ENCODE assay signal across 1 fruit fly cellular context in the genomic region with DNA sequence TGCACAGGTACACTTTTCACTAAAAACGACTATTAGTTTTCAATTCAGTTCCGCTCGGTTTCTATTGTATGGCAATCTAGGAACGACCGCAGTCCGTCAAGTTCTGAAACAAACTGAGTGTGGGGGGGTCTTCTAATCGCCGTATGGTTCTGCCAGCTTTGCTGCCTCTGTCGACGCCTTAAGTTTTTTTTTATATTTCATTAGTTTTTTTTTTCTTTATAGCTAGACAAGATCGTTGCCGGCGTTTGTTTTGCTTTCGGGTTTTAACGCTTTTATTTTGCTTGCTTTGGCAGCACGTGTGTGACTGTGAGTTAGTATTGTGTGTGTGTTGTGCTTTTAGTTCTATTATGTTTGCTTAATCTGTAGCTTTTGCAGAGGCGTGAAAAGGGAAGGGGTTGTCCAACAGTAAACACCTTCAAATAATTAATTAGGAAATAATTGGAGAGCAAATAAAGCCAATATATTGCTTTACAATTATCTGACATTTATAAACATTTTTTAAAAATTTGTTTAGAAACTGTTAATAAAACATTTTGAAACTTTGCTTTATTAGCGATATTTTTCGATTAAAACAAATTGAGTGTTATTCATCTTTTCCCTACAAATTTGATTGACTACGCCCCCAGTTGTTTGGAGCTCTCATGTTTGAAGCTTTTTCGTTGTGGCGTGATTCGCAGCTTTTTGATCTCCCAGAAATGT.
TF ChIP-seq lines count a peak whose summit lies in the region.

Acsf2 (minus strand) TSS at position 116 of the 699 bp plus-strand sequence.

TF ChIP-seq in whole organism, embryonic, 481 proteins besides CTCF, POLR2A, EP300 and RAD21 (continued from another document):
- TF ChIP-seq CG6765 (GFP tag; optimal IDR thresholded peaks at IDR 0.05; lab: Kevin White, UChicago) (peak; percentile 95), hbn (GFP tag; IDR thresholded peaks at IDR 0.05; lab: Robert Waterston, UW; ENCODE audit: partially characterized antibody) (no peak), CG16779 (GFP tag; IDR thresholded peaks at IDR 0.05; lab: Robert Waterston, UW) (peak; percentile 93), Poxn (GFP tag; IDR thresholded peaks at IDR 0.05; lab: Robert Waterston, UW) (peak; percentile 95), knrl (GFP tag; IDR thresholded peaks at IDR 0.05; lab: Robert Waterston, UW; ENCODE audit: partially characterized antibody) (no peak), MBD-R2 (GFP tag; IDR thresholded peaks at IDR 0.05; lab: Robert Waterston, UW) (peak; percentile 95), zfh1 (GFP tag; IDR thresholded peaks at IDR 0.05; lab: Robert Waterston, UW) (peak; percentile 81; the same call in 2 of the 3 replicates), Hr39 (optimal IDR thresholded peaks at IDR 0.05; lab: Kevin White, UChicago) (no peak), Bteb2 (GFP tag; optimal IDR thresholded peaks at IDR 0.05; lab: Kevin White, UChicago) (peak; percentile 96), crol (GFP tag; IDR thresholded peaks at IDR 0.05; lab: Robert Waterston, UW) (peak; percentile 47), CG2202 (tag; optimal IDR thresholded peaks at IDR 0.05; lab: Kevin White, UChicago) (no peak), NC2β (GFP tag; optimal IDR thresholded peaks at IDR 0.05; lab: Kevin White, UChicago) (peak; percentile 75), Spps (tag; optimal IDR thresholded peaks at IDR 0.05; lab: Kevin White, UChicago) (no peak), ab (GFP tag; optimal IDR thresholded peaks at IDR 0.05; lab: Kevin White, UChicago) (peak; percentile 46), CG1603 (tag; optimal IDR thresholded peaks at IDR 0.05; lab: Kevin White, UChicago) (peak; percentile 45), CG8359 (GFP tag; optimal IDR thresholded peaks at IDR 0.05; lab: Kevin White, UChicago; ENCODE audit: borderline replicate concordance) (peak; percentile 41), caup (GFP tag; optimal IDR thresholded peaks at IDR 0.05; lab: Kevin White, UChicago; ENCODE audit: severe bottlenecking) (peak; percentile 97)
